Fruit fly (Drosophila melanogaster): ENCODE results near the gene wam.

dm6 chr3R:23297132-23297862 is 9.4 kb upstream of the wam start:
- no peak for TF ChIP-seq CTCF (optimal IDR thresholded peaks at IDR 0.05)
- no peak for TF ChIP-seq CG8478 (optimal IDR thresholded peaks at IDR 0.05)
